Fruit fly (Drosophila melanogaster) whole organism, prepupa: ENCODE data around the gene Ube4B.

Experiments used
- CG10631 ChIP-seq: fragments of 200-800 bp; sonication (Bioruptor generic); optimal IDR thresholded peaks from 2 replicates; lab custom pipeline; 2016; ENCODE audit warnings: missing biosample characterization, missing genetic modification characterization
- CG11294 ChIP-seq: fragments of 200-800 bp; sonication (Bioruptor generic); IDR thresholded peaks from 2 replicates; pipeline ENCODE4 v1.3.6; 2022; ENCODE audit warnings: missing biosample characterization, missing genetic modification characterization
- CG11762 ChIP-seq: fragments of 200-800 bp; sonication (Bioruptor generic); optimal IDR thresholded peaks from 3 replicates; lab custom pipeline; 2016; ENCODE audit warnings: missing biosample characterization, missing genetic modification characterization; ENCODE audit not compliant: insufficient read depth
- CG15336 ChIP-seq: fragments of 200-800 bp; sonication (Bioruptor generic); IDR thresholded peaks from 2 replicates; pipeline ENCODE4 v1.3.6; 2022; ENCODE audit warnings: missing biosample characterization, missing genetic modification characterization
- CG31627 ChIP-seq: fragments of 200-800 bp; sonication (Bioruptor generic); optimal IDR thresholded peaks from 3 replicates; lab custom pipeline; 2016; ENCODE audit warnings: missing biosample characterization, missing genetic modification characterization
- CG32006 ChIP-seq: fragments of 200-800 bp; sonication (Bioruptor generic); optimal IDR thresholded peaks from 3 replicates; lab custom pipeline; 2017; ENCODE audit warnings: missing biosample characterization, mild to moderate bottlenecking, missing genetic modification characterization
- Gug ChIP-seq: fragments of 200-800 bp; sonication (Bioruptor generic); IDR thresholded peaks from 2 replicates; pipeline ENCODE4 v1.3.6; 2022; ENCODE audit warnings: missing biosample characterization, missing genetic modification characterization
- Lpt ChIP-seq: fragments of 200-800 bp; sonication (Bioruptor generic); optimal IDR thresholded peaks from 3 replicates; lab custom pipeline; 2016; ENCODE audit warnings: missing biosample characterization, missing genetic modification characterization
- OdsH ChIP-seq: fragments of 200-800 bp; sonication (Bioruptor generic); optimal IDR thresholded peaks from 3 replicates; lab custom pipeline; 2016; ENCODE audit warnings: missing biosample characterization, missing genetic modification characterization
- Sox15 ChIP-seq: fragments of 200-800 bp; sonication (Bioruptor generic); optimal IDR thresholded peaks from 3 replicates; lab custom pipeline; 2016; ENCODE audit warnings: missing biosample characterization, missing genetic modification characterization

- TF ChIP-seq Lpt (GFP tag; lab: Kevin White, UChicago): no peak
- TF ChIP-seq CG10631 (GFP tag; lab: Kevin White, UChicago): no peak
- TF ChIP-seq OdsH: no peak
- no peak for TF ChIP-seq CG11294 (GFP tag; lab: Robert Waterston, UW)
- no peak for TF ChIP-seq CG31627 (GFP tag; lab: Kevin White, UChicago)
- TF ChIP-seq Gug (GFP tag; lab: Robert Waterston, UW): no peak
- TF ChIP-seq CG32006 (GFP tag; lab: Kevin White, UChicago): no peak
- TF ChIP-seq CG11762 (GFP tag; lab: Kevin White, UChicago): no peak
- no peak for TF ChIP-seq CG15336 (GFP tag; lab: Robert Waterston, UW)
- no peak for TF ChIP-seq Sox15
Measured at dm6 chr2L:13005304-13005703, 13.9 kb downstream of the Ube4B start.
